Worm (Caenorhabditis elegans) whole organism, L3 larva: ENCODE data around the gene Y53C12A.11.

Experiments
- ZK546.5 ChIP-seq: sonication (generic microtip); optimal IDR thresholded peaks from 2 replicates; lab custom pipeline; 2017; ENCODE audit warnings: missing biosample characterization, missing genetic modification characterization
- ama-1 ChIP-seq: fragments of 150-350 bp; optimal IDR thresholded peaks from 2 replicates; lab custom pipeline; 2018
- ceh-28 ChIP-seq: fragments of 150-350 bp; optimal IDR thresholded peaks from 2 replicates; lab custom pipeline; 2014; ENCODE audit warnings: missing biosample characterization, missing genetic modification reagents, missing genetic modification characterization
- egl-27 ChIP-seq: sonication (generic microtip); optimal IDR thresholded peaks from 4 replicates; lab custom pipeline; 2017; ENCODE audit warnings: missing biosample characterization, missing genetic modification reagents, missing genetic modification characterization
- elt-3 ChIP-seq, 3 experiments: fragments of 150-350 bp in 1 of 3; sonication (generic microtip) in 2 of 3; optimal IDR thresholded peaks; 2 replicates in 2 of 3; 4 replicates in 1 of 3; lab custom pipeline; 2014 to 2017; ENCODE audit warnings: missing biosample characterization in 3 of 3, missing genetic modification characterization in 3 of 3
- fkh-2 ChIP-seq: fragments of 150-350 bp; optimal IDR thresholded peaks from 2 replicates; lab custom pipeline; 2014; ENCODE audit warnings: missing biosample characterization, missing genetic modification reagents, missing genetic modification characterization
- jun-1 ChIP-seq: fragments of 150-350 bp; optimal IDR thresholded peaks from 2 replicates; lab custom pipeline; 2014; ENCODE audit warnings: missing biosample characterization, missing genetic modification reagents, missing genetic modification characterization
- lin-39 ChIP-seq: fragments of 150-350 bp; optimal IDR thresholded peaks from 2 replicates; lab custom pipeline; 2018; ENCODE audit warnings: missing biosample characterization, missing genetic modification reagents, missing genetic modification characterization
- nhr-11 ChIP-seq: fragments of 150-350 bp; optimal IDR thresholded peaks from 2 replicates; lab custom pipeline; 2014; ENCODE audit warnings: missing biosample characterization, missing genetic modification characterization
- nhr-12 ChIP-seq: fragments of 150-350 bp; optimal IDR thresholded peaks from 2 replicates; lab custom pipeline; 2014; ENCODE audit warnings: missing biosample characterization, missing genetic modification characterization
- nhr-237 ChIP-seq: fragments of 150-350 bp; optimal IDR thresholded peaks from 2 replicates; lab custom pipeline; 2014; ENCODE audit warnings: missing biosample characterization, missing genetic modification characterization
- nhr-25 ChIP-seq: sonication (generic microtip); optimal IDR thresholded peaks from 2 replicates; lab custom pipeline; 2017; ENCODE audit warnings: missing biosample characterization, missing genetic modification characterization
- pqm-1 ChIP-seq: fragments of 150-350 bp; optimal IDR thresholded peaks from 2 replicates; lab custom pipeline; 2017; ENCODE audit warnings: missing biosample characterization, missing genetic modification characterization, inconsistent platforms

DNA sequence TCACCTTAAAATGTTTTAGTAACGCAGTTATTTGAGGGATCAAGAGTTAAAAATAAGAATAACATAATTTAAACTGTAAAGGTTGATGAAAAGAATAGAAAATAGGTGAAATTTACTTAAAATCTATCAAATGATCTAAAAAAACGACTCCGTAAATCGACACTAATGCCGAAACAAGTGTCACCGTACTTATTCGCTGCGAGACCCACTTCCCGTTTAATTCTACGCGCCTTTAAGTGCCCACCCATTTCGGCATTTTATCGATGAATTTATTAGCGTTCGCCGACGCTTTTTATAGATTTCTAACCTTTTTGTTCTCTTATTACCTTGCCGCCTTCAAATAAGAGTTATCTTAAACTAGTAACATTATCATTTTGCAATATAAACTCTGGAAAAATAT is 27.6 kb upstream of the Y53C12A.11 start, which contains the start of the genes Y53C12B.1 and nos-3:
- TF ChIP-seq fkh-2 (tag; lab: Kevin White, UChicago), result no peak
- peak; percentile 71 for TF ChIP-seq pqm-1 (tag; lab: Kevin White, UChicago)
- peak; percentile 92 for TF ChIP-seq lin-39 (tag; lab: Kevin White, UChicago)
- no peak for TF ChIP-seq ama-1
- no peak for TF ChIP-seq jun-1 (tag; lab: Kevin White, UChicago)
- TF ChIP-seq elt-3 (tag; optimal IDR thresholded peaks at IDR 0.05; lab: Kevin White, UChicago), result no peak
- TF ChIP-seq nhr-12, result no peak
- TF ChIP-seq nhr-25 (tag; lab: Kevin White, UChicago), result peak; percentile 88
- TF ChIP-seq ceh-28 (tag; lab: Kevin White, UChicago), result peak; percentile 64
- TF ChIP-seq nhr-11 (tag; lab: Kevin White, UChicago), result no peak
- TF ChIP-seq ZK546.5, result no peak
- no peak for TF ChIP-seq egl-27
- no peak for TF ChIP-seq nhr-237
